Worm (Caenorhabditis elegans): Measurements from ENCODE around the gene F35C11.7.

The F35C11.7 gene

ce11 chrII:8256013-8256412 lies at the start of gene F35C11.7:
F35C11.7 (plus strand) TSS chrII:8256313.
- TF ChIP-seq let-607 (tag; optimal IDR thresholded peaks at IDR 0.05) (no peak), hmg-1.2 (GFP tag; IDR thresholded peaks at IDR 0.05) (no peak), ets-4 (GFP tag; optimal IDR thresholded peaks at IDR 0.05) (no peak), lag-1 (GFP tag; IDR thresholded peaks at IDR 0.05) (no peak), fkh-3 (tag; optimal IDR thresholded peaks at IDR 0.05) (no peak), pha-4 (tag; optimal IDR thresholded peaks at IDR 0.05) (no peak), let-526 (GFP tag; IDR thresholded peaks at IDR 0.05) (no peak), snpc-1.3 (tag; optimal IDR thresholded peaks at IDR 0.05; ENCODE audit: insufficient read depth) (no peak), rcor-1 (GFP tag; IDR thresholded peaks at IDR 0.05) (no peak), hrde-1 (tag; optimal IDR thresholded peaks at IDR 0.05; ENCODE audit: borderline replicate concordance) (no peak), F37B4.10 (GFP tag; IDR thresholded peaks at IDR 0.05) (no peak), dpff-1 (tag; optimal IDR thresholded peaks at IDR 0.05) (no peak), F22D6.2 (tag; optimal IDR thresholded peaks at IDR 0.05) (no peak), tbp1 (GFP tag; optimal IDR thresholded peaks at IDR 0.05) (no peak)

ce11 chrII:8209476-8209875 lies 46.6 kb upstream of the F35C11.7 start, which contains the start of gene M110.8:
M110.8 (minus strand) TSS chrII:8209576.
- no peak for TF ChIP-seq rcor-1 (GFP tag; IDR thresholded peaks at IDR 0.05)
- TF ChIP-seq nhr-80 (tag; optimal IDR thresholded peaks at IDR 0.05): no peak
- TF ChIP-seq nfya-2 (GFP tag; IDR thresholded peaks at IDR 0.05): no peak
- TF ChIP-seq mel-28 (tag; optimal IDR thresholded peaks at IDR 0.05; ENCODE audit: borderline replicate concordance): no peak
- TF ChIP-seq Y67H2A.10 (GFP tag; conservative IDR thresholded peaks at IDR 0.05): no peak
- no peak for TF ChIP-seq let-526 (GFP tag; IDR thresholded peaks at IDR 0.05)
- no peak for TF ChIP-seq F39B2.1 (GFP tag; IDR thresholded peaks at IDR 0.05)
- no peak for TF ChIP-seq F49E8.2 (tag; optimal IDR thresholded peaks at IDR 0.05; ENCODE audit: insufficient read depth)
- no peak for TF ChIP-seq attf-6 (GFP tag; IDR thresholded peaks at IDR 0.05)
- TF ChIP-seq somi-1 (GFP tag; optimal IDR thresholded peaks at IDR 0.05): no peak
- no peak for TF ChIP-seq tbx-9 (tag; optimal IDR thresholded peaks at IDR 0.05; ENCODE audit: borderline replicate concordance)
- TF ChIP-seq ztf-6 (GFP tag; IDR thresholded peaks at IDR 0.05): no peak

ce11 chrII:8212680-8213079 lies 43.4 kb upstream of the F35C11.7 start, which contains the start of gene twk-3:
twk-3 (minus strand) TSS chrII:8212780.
- TF ChIP-seq F10E7.11 (tag; optimal IDR thresholded peaks at IDR 0.05) (no peak), die-1 (tag; optimal IDR thresholded peaks at IDR 0.05) (no peak), repo-1 (tag; optimal IDR thresholded peaks at IDR 0.05) (no peak), nhr-27 (tag; optimal IDR thresholded peaks at IDR 0.05) (no peak), zfh-2 (GFP tag; conservative IDR thresholded peaks at IDR 0.05) (no peak), egrh-3 (GFP tag; IDR thresholded peaks at IDR 0.05) (no peak), rec-8 (tag; optimal IDR thresholded peaks at IDR 0.05) (no peak), nhr-120 (GFP tag; IDR thresholded peaks at IDR 0.05) (no peak), F39B2.1 (GFP tag; IDR thresholded peaks at IDR 0.05) (no peak)

DNA sequence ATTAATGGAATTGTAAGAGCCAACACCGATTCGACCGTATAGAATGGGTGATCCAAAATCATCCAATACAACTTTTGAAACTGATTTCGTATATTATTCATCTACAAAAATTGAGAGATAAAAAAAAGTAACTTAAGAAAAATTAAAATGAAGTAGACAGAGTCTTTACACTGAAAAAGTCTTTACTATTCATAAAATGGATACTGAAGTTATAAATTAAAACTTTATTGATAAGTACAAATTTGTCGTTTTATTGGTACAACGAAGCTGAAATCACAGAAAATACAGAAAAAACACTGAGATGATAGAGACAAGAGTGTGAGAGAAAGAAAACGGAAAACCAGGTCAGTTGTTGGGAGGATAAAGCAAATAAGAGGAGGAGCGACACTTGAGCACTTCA lies 41.7 kb upstream of the F35C11.7 start, which contains the start of gene M110.10:
TSS of gene M110.10 (minus strand) at position 101 of the 400 bp plus-strand sequence.
- TF ChIP-seq C06A6.2 (GFP tag; conservative IDR thresholded peaks at IDR 0.05) (no peak), sptf-2 (GFP tag; optimal IDR thresholded peaks at IDR 0.05) (no peak)
